Worm (Caenorhabditis elegans) whole organism, late embryonic: ENCODE results near the gene F49E12.10.

Experiments
- C08G9.2 ChIP-seq: sonication (generic microtip); optimal IDR thresholded peaks from 2 replicates; lab custom pipeline; 2016; ENCODE audit warnings: mild to moderate bottlenecking, missing genetic modification characterization, moderate library complexity, missing compliant biosample characterization
- C38D4.7 ChIP-seq: fragments of 200-800 bp; sonication (Bioruptor generic); optimal IDR thresholded peaks from 2 replicates; lab custom pipeline; 2018; ENCODE audit warnings: mild to moderate bottlenecking, missing genetic modification characterization, moderate library complexity, missing compliant biosample characterization
- F13H6.1 ChIP-seq: sonication (generic microtip); optimal IDR thresholded peaks from 2 replicates; lab custom pipeline; 2016; ENCODE audit warnings: missing genetic modification characterization, missing compliant biosample characterization
- T23F11.4 ChIP-seq: fragments of 200-800 bp; sonication (Bioruptor generic); optimal IDR thresholded peaks from 2 replicates; lab custom pipeline; 2018; ENCODE audit warnings: mild to moderate bottlenecking, missing genetic modification characterization, missing compliant biosample characterization
- ahr-1 ChIP-seq: sonication (generic microtip); optimal IDR thresholded peaks from 2 replicates; lab custom pipeline; 2016; ENCODE audit warnings: missing genetic modification characterization, missing compliant biosample characterization
- ceh-14 ChIP-seq: sonication (generic microtip); optimal IDR thresholded peaks from 2 replicates; lab custom pipeline; 2016; ENCODE audit warnings: missing genotype, missing genetic modification characterization, missing compliant biosample characterization
- ceh-2 ChIP-seq: sonication (generic microtip); optimal IDR thresholded peaks from 2 replicates; lab custom pipeline; 2016; ENCODE audit warnings: missing genotype, missing genetic modification characterization, missing compliant biosample characterization
- ceh-24 ChIP-seq: sonication (generic microtip); optimal IDR thresholded peaks from 2 replicates; lab custom pipeline; 2016; ENCODE audit warnings: mild to moderate bottlenecking, missing genetic modification characterization, missing compliant biosample characterization
- ceh-34 ChIP-seq: sonication (generic microtip); optimal IDR thresholded peaks from 2 replicates; lab custom pipeline; 2016; ENCODE audit warnings: mild to moderate bottlenecking, missing genetic modification characterization, missing compliant biosample characterization
- ceh-45 ChIP-seq: fragments of 200-800 bp; sonication (Bioruptor generic); IDR thresholded peaks from 2 replicates; pipeline ENCODE4 v1.3.6; 2022; ENCODE audit warnings: missing genetic modification reagents, missing genetic modification characterization, missing compliant biosample characterization
- ceh-6 ChIP-seq: fragments of 200-800 bp; sonication (Bioruptor generic); optimal IDR thresholded peaks from 2 replicates; lab custom pipeline; 2018; ENCODE audit warnings: mild to moderate bottlenecking, missing genetic modification characterization, missing compliant biosample characterization
- elt-4 ChIP-seq: sonication (generic microtip); optimal IDR thresholded peaks from 2 replicates; lab custom pipeline; 2016; ENCODE audit warnings: missing genetic modification characterization, missing compliant biosample characterization
- eyg-1 ChIP-seq: sonication (generic microtip); optimal IDR thresholded peaks from 2 replicates; lab custom pipeline; 2016; ENCODE audit warnings: missing genotype, missing genetic modification characterization, missing compliant biosample characterization
- fkh-10 ChIP-seq: fragments of 150-350 bp; optimal IDR thresholded peaks from 2 replicates; lab custom pipeline; 2014; ENCODE audit warnings: missing biosample characterization, missing genetic modification reagents, missing genetic modification characterization
- fkh-6 ChIP-seq: sonication (generic microtip); optimal IDR thresholded peaks from 2 replicates; lab custom pipeline; 2016; ENCODE audit warnings: missing genetic modification characterization, missing compliant biosample characterization
- hlh-13 ChIP-seq: fragments of 200-800 bp; sonication (Bioruptor generic); optimal IDR thresholded peaks from 2 replicates; lab custom pipeline; 2018; ENCODE audit warnings: mild to moderate bottlenecking, missing genetic modification characterization, missing compliant biosample characterization
- hlh-15 ChIP-seq: sonication (generic microtip); optimal IDR thresholded peaks from 2 replicates; lab custom pipeline; 2016; ENCODE audit warnings: missing genetic modification characterization, missing compliant biosample characterization
- hlh-6 ChIP-seq: sonication (generic microtip); optimal IDR thresholded peaks from 2 replicates; lab custom pipeline; 2016; ENCODE audit warnings: missing genotype, missing genetic modification characterization, missing compliant biosample characterization
- madf-2 ChIP-seq: sonication (generic microtip); optimal IDR thresholded peaks from 2 replicates; lab custom pipeline; 2017; ENCODE audit warnings: missing genetic modification characterization, missing compliant biosample characterization
- mec-3 ChIP-seq: sonication (generic microtip); optimal IDR thresholded peaks from 2 replicates; lab custom pipeline; 2016; ENCODE audit warnings: borderline replicate concordance, missing genetic modification characterization, missing compliant biosample characterization
- nhr-11 ChIP-seq: fragments of 150-350 bp; optimal IDR thresholded peaks from 2 replicates; lab custom pipeline; 2014; ENCODE audit warnings: missing biosample characterization, missing genetic modification characterization
- nhr-232 ChIP-seq: sonication (generic microtip); optimal IDR thresholded peaks from 2 replicates; lab custom pipeline; 2016; ENCODE audit warnings: missing genetic modification characterization, missing compliant biosample characterization
- pat-9 ChIP-seq: fragments of 200-800 bp; sonication (Bioruptor generic); optimal IDR thresholded peaks from 2 replicates; lab custom pipeline; 2018; ENCODE audit warnings: mild to moderate bottlenecking, missing genetic modification characterization, moderate library complexity, missing compliant biosample characterization
- pax-1 ChIP-seq: fragments of 150-350 bp; optimal IDR thresholded peaks from 2 replicates; lab custom pipeline; 2014; ENCODE audit warnings: missing biosample characterization, missing genetic modification characterization
- pha-4 ChIP-seq: fragments of 150-350 bp; optimal IDR thresholded peaks from 2 replicates; lab custom pipeline; 2018; ENCODE audit warnings: missing biosample characterization, missing genetic modification reagents, missing genetic modification characterization
- pqm-1 ChIP-seq: sonication (generic microtip); optimal IDR thresholded peaks from 2 replicates; lab custom pipeline; 2016; ENCODE audit warnings: missing genetic modification characterization, missing compliant biosample characterization
- pros-1 ChIP-seq: fragments of 150-350 bp; optimal IDR thresholded peaks from 2 replicates; lab custom pipeline; 2014; ENCODE audit warnings: missing biosample characterization, missing genetic modification reagents, missing genetic modification characterization
- ref-2 ChIP-seq: sonication (generic microtip); optimal IDR thresholded peaks from 2 replicates; lab custom pipeline; 2016; ENCODE audit warnings: missing genetic modification characterization, missing compliant biosample characterization
- rnt-1 ChIP-seq: sonication (generic microtip); optimal IDR thresholded peaks from 2 replicates; lab custom pipeline; 2016; ENCODE audit warnings: missing genetic modification characterization, missing compliant biosample characterization
- sdc-2 ChIP-seq: sonication (generic microtip); optimal IDR thresholded peaks from 2 replicates; lab custom pipeline; 2016; ENCODE audit warnings: missing genotype, missing genetic modification characterization, missing compliant biosample characterization
- sox-2 ChIP-seq: fragments of 200-800 bp; sonication (Bioruptor generic); IDR thresholded peaks from 2 replicates; pipeline ENCODE4 v1.3.6; 2022; ENCODE audit warnings: missing genetic modification reagents, missing genetic modification characterization, missing compliant biosample characterization
- syd-9 ChIP-seq: sonication (generic microtip); optimal IDR thresholded peaks from 2 replicates; lab custom pipeline; 2016; ENCODE audit warnings: mild to moderate bottlenecking, missing genetic modification characterization, moderate library complexity, missing compliant biosample characterization
- tbx-2 ChIP-seq: sonication (generic microtip); optimal IDR thresholded peaks from 2 replicates; lab custom pipeline; 2016; ENCODE audit warnings: missing genetic modification characterization, missing compliant biosample characterization
- ttx-3 ChIP-seq: sonication (generic microtip); optimal IDR thresholded peaks from 2 replicates; lab custom pipeline; 2016; ENCODE audit warnings: missing genetic modification reagents, missing genetic modification characterization, missing compliant biosample characterization
- unc-86 ChIP-seq: sonication (generic microtip); optimal IDR thresholded peaks from 2 replicates; lab custom pipeline; 2016; ENCODE audit warnings: missing genetic modification characterization, missing compliant biosample characterization
- zip-5 ChIP-seq: sonication (generic microtip); optimal IDR thresholded peaks from 2 replicates; lab custom pipeline; 2016; ENCODE audit warnings: missing genetic modification characterization, missing compliant biosample characterization
- ztf-16 ChIP-seq: sonication (generic microtip); optimal IDR thresholded peaks from 2 replicates; lab custom pipeline; 2017; ENCODE audit warnings: missing genetic modification characterization, missing compliant biosample characterization

F49E12.10 gene

DNA sequence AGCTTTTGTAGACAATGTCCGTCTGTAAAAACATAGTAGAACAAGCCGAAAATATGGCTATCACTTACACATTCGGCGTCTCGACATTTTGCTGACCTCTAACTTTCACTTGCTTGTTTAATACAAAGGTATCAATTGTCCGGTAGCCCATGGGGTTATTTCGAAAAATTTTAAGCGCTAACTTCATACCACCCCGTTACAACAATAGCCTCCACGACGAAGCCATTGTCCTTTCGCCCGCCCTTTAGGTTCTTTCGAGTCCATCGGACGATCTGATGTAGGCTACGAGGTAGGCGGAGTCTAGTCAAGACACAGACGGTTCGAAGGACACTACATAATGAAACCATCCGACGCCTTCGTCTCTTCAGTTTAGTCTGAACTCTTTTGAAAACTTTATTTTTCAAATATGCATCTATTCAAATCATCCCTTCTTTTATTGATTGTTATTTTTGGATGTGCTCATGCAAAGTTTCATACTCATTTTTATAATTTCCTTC lies 48.0 kb downstream of the F49E12.10 start, which contains the start of gene lips-10:
Gene lips-10 (plus strand): TSS at position 378 of the 497 bp plus-strand sequence.
- TF ChIP-seq ref-2 (tag; lab: Kevin White, UChicago) = no peak

DNA sequence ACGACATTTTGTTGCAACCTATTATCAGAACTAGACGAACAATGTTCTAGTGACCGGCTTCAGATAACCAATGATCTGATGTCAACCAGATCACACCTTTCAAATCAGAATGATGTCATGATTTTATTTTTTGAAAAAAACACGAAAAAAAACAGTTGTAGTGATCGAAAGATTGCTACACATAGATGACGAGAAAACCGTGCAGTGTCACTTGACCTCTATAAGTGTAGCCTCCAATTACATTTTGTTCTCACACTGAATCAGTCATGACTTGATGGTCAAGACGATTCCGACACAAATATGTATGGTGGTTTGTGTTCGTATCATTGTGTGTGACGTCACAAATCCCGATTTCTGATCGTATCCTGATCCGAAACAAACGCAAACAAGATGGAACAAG lies 49.2 kb downstream of the F49E12.10 start:
- TF ChIP-seq zip-5 (tag; lab: Kevin White, UChicago) (no peak), pat-9 (tag; lab: Kevin White, UChicago) (no peak), hlh-15 (tag; lab: Kevin White, UChicago) (no peak), nhr-232 (tag; lab: Kevin White, UChicago) (no peak), ceh-2 (tag; lab: Kevin White, UChicago) (no peak), fkh-10 (GFP tag; lab: Kevin White, UChicago) (no peak), sdc-2 (tag; lab: Kevin White, UChicago) (no peak), syd-9 (tag; lab: Kevin White, UChicago) (no peak), ceh-6 (no peak), fkh-6 (tag; lab: Kevin White, UChicago) (no peak), pqm-1 (no peak), hlh-6 (tag; lab: Kevin White, UChicago) (no peak), F13H6.1 (tag; lab: Kevin White, UChicago) (no peak)

DNA sequence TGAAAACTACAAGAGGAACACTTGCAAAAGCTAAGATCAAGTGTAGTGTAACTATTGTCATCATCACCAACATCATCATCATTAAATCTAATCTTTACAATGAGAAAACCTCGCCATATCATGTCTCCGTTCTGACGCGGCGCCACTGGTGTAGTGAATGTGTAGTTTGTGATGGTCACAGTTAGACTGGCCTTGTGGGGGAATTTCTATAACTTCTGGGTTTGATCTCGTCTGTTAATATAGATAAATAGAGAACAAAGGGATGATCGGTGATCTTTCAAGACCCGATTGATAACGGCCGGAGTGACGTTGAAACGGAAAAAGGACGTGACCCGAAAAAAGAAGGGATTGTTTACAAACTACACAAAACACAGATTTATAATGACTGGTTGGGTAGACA lies 49.9 kb downstream of the F49E12.10 start:
- TF ChIP-seq ttx-3 (tag; lab: Kevin White, UChicago) = no peak
- no peak for TF ChIP-seq T23F11.4 (GFP tag; lab: Kevin White, UChicago)
- no peak for TF ChIP-seq ahr-1 (tag; lab: Kevin White, UChicago)
- TF ChIP-seq unc-86 (tag; lab: Kevin White, UChicago) = no peak
- TF ChIP-seq ceh-45 (GFP tag; lab: Robert Waterston, UW) = no peak
- no peak for TF ChIP-seq madf-2 (tag; lab: Kevin White, UChicago)
- no peak for TF ChIP-seq eyg-1 (tag; lab: Kevin White, UChicago)
- TF ChIP-seq hlh-15 (tag; lab: Kevin White, UChicago) = no peak
- no peak for TF ChIP-seq pax-1 (tag; lab: Kevin White, UChicago)
- no peak for TF ChIP-seq ztf-16
- TF ChIP-seq ceh-24 (tag; lab: Kevin White, UChicago) = no peak
- TF ChIP-seq hlh-6 (tag; lab: Kevin White, UChicago) = no peak
- no peak for TF ChIP-seq hlh-13
- no peak for TF ChIP-seq pha-4
- no peak for TF ChIP-seq rnt-1 (tag; lab: Kevin White, UChicago)
- no peak for TF ChIP-seq fkh-6 (tag; lab: Kevin White, UChicago)
- no peak for TF ChIP-seq C08G9.2 (tag; lab: Kevin White, UChicago)
- TF ChIP-seq elt-4 (tag; lab: Kevin White, UChicago) = no peak
- no peak for TF ChIP-seq tbx-2 (tag; lab: Kevin White, UChicago)
- TF ChIP-seq ceh-14 (tag; lab: Kevin White, UChicago) = no peak

DNA sequence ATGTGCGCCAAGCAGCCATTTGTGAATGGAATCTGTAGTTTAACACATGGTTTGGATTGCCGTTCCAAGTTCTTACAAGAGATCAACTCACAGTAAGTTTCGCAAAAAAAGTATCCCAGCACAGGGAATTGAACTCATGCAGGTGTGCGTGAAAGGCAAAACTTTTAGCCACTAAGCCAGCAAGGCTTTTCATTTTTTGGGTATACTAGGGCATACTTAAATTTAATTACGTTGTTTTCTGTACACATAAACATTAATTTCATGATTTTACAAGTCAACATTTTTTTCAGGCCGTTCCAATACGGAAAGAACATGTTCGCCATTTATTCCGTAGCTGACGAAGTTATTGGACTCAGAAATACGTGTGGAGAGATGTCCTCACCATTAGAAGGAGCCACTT lies 50.7 kb downstream of the F49E12.10 start:
- TF ChIP-seq hlh-13 (no peak), C38D4.7 (GFP tag; lab: Kevin White, UChicago) (no peak), ztf-16 (no peak), pros-1 (no peak), sox-2 (GFP tag; lab: Robert Waterston, UW) (no peak), fkh-6 (tag; lab: Kevin White, UChicago) (no peak), nhr-11 (tag; lab: Kevin White, UChicago) (no peak), nhr-232 (tag; lab: Kevin White, UChicago) (no peak), ceh-34 (no peak), mec-3 (tag; lab: Kevin White, UChicago) (no peak), rnt-1 (tag; lab: Kevin White, UChicago) (no peak)
